Fruit fly (Drosophila melanogaster) whole organism, embryonic: ENCODE measurements around the gene fmt.

ENCODE experiments used
- Antp ChIP-seq: fragments of 200-800 bp; sonication (Bioruptor generic); optimal IDR thresholded peaks from 3 replicates; lab custom pipeline; 2016; ENCODE audit warnings: missing biosample characterization, missing genetic modification characterization
- Awh ChIP-seq: fragments of 200-800 bp; sonication (Bioruptor generic); IDR thresholded peaks from 2 replicates; pipeline ENCODE4, ENCODE4 v1.3.6; 2022; ENCODE audit warnings: missing biosample characterization, missing genetic modification characterization
- CG10321 ChIP-seq: fragments of 200-800 bp; sonication (Bioruptor generic); IDR thresholded peaks from 2 replicates; pipeline ENCODE4 v1.3.6; 2022; ENCODE audit warnings: missing biosample characterization, missing genetic modification characterization
- CG11247 ChIP-seq: fragments of 200-800 bp; sonication (Bioruptor generic); IDR thresholded peaks from 2 replicates; pipeline ENCODE4 v1.3.6; 2022; ENCODE audit warnings: missing biosample characterization, missing genetic modification characterization
- CG11456 ChIP-seq: fragments of 200-800 bp; sonication (Bioruptor generic); IDR thresholded peaks from 3 replicates; pipeline ENCODE4 v1.3.6; 2022; ENCODE audit warnings: missing biosample characterization, missing genetic modification characterization
- CG12942 ChIP-seq: fragments of 200-800 bp; sonication (Bioruptor generic); optimal IDR thresholded peaks from 3 replicates; lab custom pipeline; 2016; ENCODE audit warnings: missing biosample characterization, missing genetic modification characterization
- CG14667 ChIP-seq: fragments of 200-800 bp; sonication (Bioruptor generic); IDR thresholded peaks from 2 replicates; pipeline ENCODE4 v1.3.6; 2022; ENCODE audit warnings: missing biosample characterization, missing genetic modification characterization
- CG17361 ChIP-seq: fragments of 200-800 bp; sonication (Bioruptor generic); IDR thresholded peaks from 3 replicates; pipeline ENCODE4 v1.3.6; 2022; ENCODE audit warnings: missing biosample characterization, missing genetic modification characterization
- CG18599 ChIP-seq: fragments of 200-800 bp; sonication (Bioruptor generic); optimal IDR thresholded peaks from 3 replicates; lab custom pipeline; 2017; ENCODE audit warnings: missing biosample characterization, missing genetic modification characterization, mild to moderate bottlenecking, moderate library complexity, missing genetic modification reagents
- CG31441 ChIP-seq: fragments of 200-800 bp; sonication (Bioruptor generic); IDR thresholded peaks from 2 replicates; pipeline ENCODE4 v1.3.6; 2022; ENCODE audit warnings: missing biosample characterization, missing genetic modification characterization
- CG32772 ChIP-seq: fragments of 200-800 bp; sonication (Bioruptor generic); IDR thresholded peaks from 2 replicates; pipeline ENCODE4 v1.3.6; 2022; ENCODE audit warnings: missing biosample characterization, missing genetic modification characterization
- CG34376 ChIP-seq: fragments of 200-800 bp; sonication (Bioruptor generic); optimal IDR thresholded peaks from 2 replicates; lab custom pipeline; 2018; ENCODE audit warnings: missing biosample characterization, mild to moderate bottlenecking, missing genetic modification characterization
- CG4404 ChIP-seq: fragments of 200-800 bp; sonication (Bioruptor generic); IDR thresholded peaks from 2 replicates; pipeline ENCODE4 v1.3.6; 2022; ENCODE audit warnings: missing biosample characterization, missing genetic modification characterization
- CG7987 ChIP-seq: fragments of 200-800 bp; sonication (Bioruptor generic); optimal IDR thresholded peaks from 2 replicates; lab custom pipeline; 2018; ENCODE audit warnings: missing biosample characterization, mild to moderate bottlenecking, missing genetic modification characterization, moderate library complexity
- CG9215 ChIP-seq: fragments of 200-800 bp; sonication (Bioruptor generic); IDR thresholded peaks from 2 replicates; pipeline ENCODE4 v1.3.6; 2022; ENCODE audit warnings: missing biosample characterization, missing genetic modification characterization
- E2f2 ChIP-seq: fragments of 200-800 bp; sonication (Bioruptor generic); IDR thresholded peaks from 2 replicates; pipeline ENCODE4 v1.3.6; 2022; ENCODE audit warnings: missing biosample characterization, missing genetic modification characterization
- Ets97D ChIP-seq: fragments of 200-800 bp; sonication (Bioruptor generic); optimal IDR thresholded peaks from 3 replicates; lab custom pipeline; 2016; ENCODE audit warnings: missing biosample characterization, missing genetic modification characterization
- H2.0 ChIP-seq: fragments of 200-800 bp; sonication (Bioruptor generic); IDR thresholded peaks from 2 replicates; pipeline ENCODE4 v1.3.6; 2022; ENCODE audit warnings: missing biosample characterization, missing genetic modification characterization
- HLH3B ChIP-seq: fragments of 200-800 bp; sonication (Bioruptor generic); IDR thresholded peaks from 2 replicates; pipeline ENCODE4 v1.3.6; 2022; ENCODE audit warnings: missing biosample characterization, missing genetic modification characterization
- Hsf ChIP-seq: fragments of 200-800 bp; sonication (Bioruptor generic); optimal IDR thresholded peaks from 3 replicates; lab custom pipeline; 2016; ENCODE audit warnings: missing biosample characterization, missing genetic modification characterization
- MBD-R2 ChIP-seq: fragments of 200-800 bp; sonication (Bioruptor generic); IDR thresholded peaks from 2 replicates; pipeline ENCODE4 v1.3.6; 2022; ENCODE audit warnings: missing biosample characterization, missing genetic modification characterization
- NC2α ChIP-seq: fragments of 200-800 bp; sonication (Bioruptor generic); optimal IDR thresholded peaks from 2 replicates; lab custom pipeline; 2016; ENCODE audit warnings: missing biosample characterization, missing genetic modification characterization
- NfI ChIP-seq: fragments of 200-800 bp; sonication (Bioruptor generic); optimal IDR thresholded peaks from 3 replicates; lab custom pipeline; 2018; ENCODE audit warnings: missing biosample characterization, mild to moderate bottlenecking, missing genetic modification characterization, moderate library complexity
- Optix ChIP-seq: fragments of 200-800 bp; sonication (Bioruptor generic); IDR thresholded peaks from 3 replicates; pipeline ENCODE4 v1.3.6; 2022; ENCODE audit warnings: missing biosample characterization, missing genetic modification characterization
- Pdp1 ChIP-seq, 2 experiments: fragments of 200-800 bp; sonication (Bioruptor generic); optimal IDR thresholded peaks; 3 replicates each; lab custom pipeline; 2016; ENCODE audit warnings: missing biosample characterization in 2 of 2, missing genetic modification characterization in 2 of 2, mild to moderate bottlenecking in 1 of 2, moderate library complexity in 1 of 2
- Poxn ChIP-seq: fragments of 200-800 bp; sonication (Bioruptor generic); IDR thresholded peaks from 2 replicates; pipeline ENCODE4 v1.3.6; 2022; ENCODE audit warnings: missing biosample characterization, missing genetic modification characterization
- Sox100B ChIP-seq: fragments of 200-800 bp; sonication (Bioruptor generic); optimal IDR thresholded peaks from 3 replicates; lab custom pipeline; 2018; ENCODE audit warnings: missing biosample characterization, mild to moderate bottlenecking, missing genetic modification characterization
- Spps ChIP-seq: fragments of 200-800 bp; sonication (Bioruptor generic); optimal IDR thresholded peaks from 2 replicates; lab custom pipeline; 2018; ENCODE audit warnings: missing biosample characterization, mild to moderate bottlenecking, missing genetic modification characterization
- chm ChIP-seq: fragments of 200-800 bp; sonication (Bioruptor generic); IDR thresholded peaks from 2 replicates; pipeline ENCODE4 v1.3.6; 2022; ENCODE audit warnings: missing biosample characterization, missing genetic modification characterization
- crol ChIP-seq: fragments of 200-800 bp; sonication (Bioruptor generic); IDR thresholded peaks from 2 replicates; pipeline ENCODE4 v1.3.6; 2022; ENCODE audit warnings: missing biosample characterization, missing genetic modification characterization
- danr ChIP-seq: fragments of 200-800 bp; sonication (Bioruptor generic); IDR thresholded peaks from 2 replicates; pipeline ENCODE4 v1.3.6; 2022; ENCODE audit warnings: missing biosample characterization, missing genetic modification characterization
- dmrt99B ChIP-seq: fragments of 200-800 bp; sonication (Bioruptor generic); optimal IDR thresholded peaks from 2 replicates; lab custom pipeline; 2018; ENCODE audit warnings: missing biosample characterization, mild to moderate bottlenecking, missing genetic modification characterization, moderate library complexity
- dpn ChIP-seq, 2 experiments: fragments of 200-800 bp; sonication (Bioruptor generic); optimal IDR thresholded peaks; 3 replicates each; lab custom pipeline; 2016; ENCODE audit warnings: missing biosample characterization in 2 of 2, missing genetic modification characterization in 2 of 2
- dysf ChIP-seq: fragments of 200-800 bp; sonication (Bioruptor generic); IDR thresholded peaks from 3 replicates; pipeline ENCODE4 v1.3.6; 2022; ENCODE audit warnings: missing biosample characterization, missing genetic modification characterization
- eve ChIP-seq, 2 experiments: fragments of >200 bp; optimal IDR thresholded peaks; 2 replicates each; lab custom pipeline; 2017; ENCODE audit warnings: missing biosample characterization in 2 of 2, missing genetic modification characterization in 2 of 2
- hkb ChIP-seq, 2 experiments: fragments of 200-800 bp in 1 of 2; fragments of >200 bp in 1 of 2; sonication (Bioruptor generic) in 1 of 2; IDR thresholded peaks in 1 of 2; optimal IDR thresholded peaks in 1 of 2; 2 replicates each; pipeline versions ENCODE4 v1.3.6 to Lab custom; 2017 to 2022; ENCODE audit warnings: missing biosample characterization in 1 of 2, missing genetic modification characterization in 1 of 2
- klu ChIP-seq: fragments of 200-800 bp; sonication (Bioruptor generic); IDR thresholded peaks from 2 replicates; pipeline ENCODE4 v1.3.6; 2022; ENCODE audit warnings: missing biosample characterization, missing genetic modification characterization
- lilli ChIP-seq: fragments of 200-800 bp; sonication (Bioruptor generic); optimal IDR thresholded peaks from 3 replicates; lab custom pipeline; 2016; ENCODE audit warnings: missing biosample characterization, missing genetic modification characterization
- lola ChIP-seq, 3 experiments: fragments of >200 bp in 2 of 3; fragments of 200-800 bp in 1 of 3; sonication (Bioruptor generic) in 1 of 3; optimal IDR thresholded peaks; 2 replicates each; lab custom pipeline; 2017 to 2019; ENCODE audit warnings: missing biosample characterization in 3 of 3, missing genetic modification characterization in 3 of 3, mild to moderate bottlenecking in 1 of 3, moderate library complexity in 1 of 3
- ranshi ChIP-seq: fragments of 200-800 bp; sonication (Bioruptor generic); IDR thresholded peaks from 2 replicates; pipeline ENCODE4 v1.3.6; 2022; ENCODE audit warnings: missing biosample characterization, missing genetic modification characterization
- rib ChIP-seq: fragments of 200-800 bp; sonication (Bioruptor generic); IDR thresholded peaks from 2 replicates; pipeline ENCODE4 v1.3.6; 2022; ENCODE audit warnings: missing biosample characterization, missing genetic modification characterization
- shn ChIP-seq: fragments of 200-800 bp; sonication (Bioruptor generic); optimal IDR thresholded peaks from 3 replicates; lab custom pipeline; 2016; ENCODE audit warnings: missing biosample characterization, missing genetic modification characterization
- sim ChIP-seq: fragments of 200-800 bp; sonication (Bioruptor generic); IDR thresholded peaks from 2 replicates; pipeline ENCODE4 v1.3.6; 2022; ENCODE audit warnings: missing biosample characterization, missing genetic modification characterization
- slbo ChIP-seq: fragments of 200-800 bp; sonication (Bioruptor generic); IDR thresholded peaks from 2 replicates; pipeline ENCODE4 v1.3.6; 2022; ENCODE audit warnings: missing biosample characterization, missing genetic modification characterization
- so ChIP-seq: fragments of 200-800 bp; sonication (Bioruptor generic); IDR thresholded peaks from 3 replicates; pipeline ENCODE4 v1.3.6; 2022; ENCODE audit warnings: missing biosample characterization, missing genetic modification characterization
- vnd ChIP-seq: fragments of 200-800 bp; sonication (Bioruptor generic); IDR thresholded peaks from 3 replicates; pipeline ENCODE4 v1.3.6; 2022; ENCODE audit warnings: missing biosample characterization, missing genetic modification characterization; ENCODE audit not compliant: partially characterized antibody
- wor ChIP-seq: fragments of 200-800 bp; sonication (Bioruptor generic); IDR thresholded peaks from 2 replicates; pipeline ENCODE4 v1.3.6; 2022; ENCODE audit warnings: missing biosample characterization, missing genetic modification characterization

The fmt gene

DNA sequence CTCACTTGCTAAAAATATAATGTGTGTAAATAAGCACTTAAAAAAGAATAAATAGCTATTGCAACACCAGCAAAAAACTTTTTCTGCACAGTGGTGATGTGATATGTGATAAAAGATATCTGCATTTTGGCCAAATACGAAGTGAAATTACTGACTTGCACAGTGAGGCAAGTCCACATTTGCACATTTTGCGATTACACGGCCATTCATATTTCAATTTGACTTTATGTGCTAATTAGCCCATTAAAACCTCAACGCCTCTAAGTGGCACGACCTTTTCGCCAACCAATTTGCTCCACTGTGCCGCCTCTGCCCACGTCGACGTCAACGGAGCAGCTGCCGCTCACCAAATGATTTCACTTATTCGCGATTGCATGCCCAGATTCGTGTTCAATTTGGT lies 46.5 kb upstream of the fmt start, which contains the start of gene CG33946 (continued):
- TF ChIP-seq hkb (optimal IDR thresholded peaks at IDR 0.05; lab: Kevin White, UChicago): no peak
- TF ChIP-seq hkb (GFP tag; IDR thresholded peaks at IDR 0.05; lab: Robert Waterston, UW): peak; percentile 24; the same call in 1 of the 2 replicates
- TF ChIP-seq wor (GFP tag; lab: Robert Waterston, UW): no peak
- TF ChIP-seq ranshi (GFP tag; lab: Robert Waterston, UW): peak; percentile 64; the same call in 1 of the 2 replicates
- TF ChIP-seq Spps (tag; lab: Kevin White, UChicago): no peak
- peak; percentile 26; the same call in 1 of the 2 replicates for TF ChIP-seq CG32772
- TF ChIP-seq H2.0 (GFP tag; lab: Robert Waterston, UW): peak; percentile 36; the same call in 1 of the 2 replicates
- peak; percentile 57; the same call in 1 of the 3 replicates for TF ChIP-seq Optix (GFP tag; lab: Robert Waterston, UW)
- TF ChIP-seq NfI: peak; percentile 21
- TF ChIP-seq CG34376 (GFP tag; lab: Kevin White, UChicago): no peak
- no peak for TF ChIP-seq so (GFP tag; lab: Robert Waterston, UW)
- TF ChIP-seq dmrt99B (tag; lab: Kevin White, UChicago): no peak
- TF ChIP-seq Hsf (GFP tag; lab: Kevin White, UChicago): peak; percentile 25
- TF ChIP-seq CG31441 (GFP tag; lab: Robert Waterston, UW): no peak
- TF ChIP-seq dpn (GFP tag; optimal IDR thresholded peaks at IDR 0.05; lab: Kevin White, UChicago): peak in 1 of 2 experiments; percentile 40
- TF ChIP-seq dysf: peak; percentile 24; the same call in 1 of the 3 replicates
- TF ChIP-seq Poxn (GFP tag; lab: Robert Waterston, UW): no peak
- TF ChIP-seq Ets97D (GFP tag; lab: Kevin White, UChicago): no peak
- TF ChIP-seq E2f2: no peak
- peak; percentile 34; the same call in 1 of the 2 replicates for TF ChIP-seq CG9215 (GFP tag; lab: Robert Waterston, UW)
- no peak for TF ChIP-seq Sox100B
- TF ChIP-seq shn (GFP tag; lab: Kevin White, UChicago): peak; percentile 25
- no peak for TF ChIP-seq CG10321 (GFP tag; lab: Robert Waterston, UW)
- peak; percentile 51 for TF ChIP-seq slbo (GFP tag; lab: Robert Waterston, UW)
- no peak for TF ChIP-seq MBD-R2 (GFP tag; lab: Robert Waterston, UW)
- peak; percentile 13 for TF ChIP-seq lilli (GFP tag; lab: Kevin White, UChicago)
- peak; percentile 8 for TF ChIP-seq Antp
- TF ChIP-seq CG18599: no peak
- no peak for TF ChIP-seq CG11247 (GFP tag; lab: Robert Waterston, UW)
- no peak for TF ChIP-seq CG12942
- TF ChIP-seq NC2α (GFP tag; lab: Kevin White, UChicago): no peak
- TF ChIP-seq rib (GFP tag; lab: Robert Waterston, UW): no peak
- 0 out of 2 replicates have a peak, but pooled peaks have one; percentile 5 for TF ChIP-seq CG14667 (GFP tag; lab: Robert Waterston, UW)
- no peak for TF ChIP-seq sim (GFP tag; lab: Robert Waterston, UW)
- peak in 1 of 3 experiments; percentile 13 for TF ChIP-seq lola (GFP tag; optimal IDR thresholded peaks at IDR 0.05; lab: Kevin White, UChicago)
- 0 out of 2 replicates have a peak, but pooled peaks have one; percentile 15 for TF ChIP-seq danr
- peak; percentile 61; the same call in 1 of the 3 replicates for TF ChIP-seq CG11456 (GFP tag; lab: Robert Waterston, UW)
- TF ChIP-seq klu: 0 out of 2 replicates have a peak, but pooled peaks have one; percentile 15
- peak in 1 of 2 experiments; percentile 8 for TF ChIP-seq Pdp1 (GFP tag; optimal IDR thresholded peaks at IDR 0.05; lab: Kevin White, UChicago)
- TF ChIP-seq CG4404 (GFP tag; lab: Robert Waterston, UW): peak; percentile 54
- TF ChIP-seq eve (GFP tag; optimal IDR thresholded peaks at IDR 0.05; lab: Kevin White, UChicago): peak in 1 of 2 experiments; percentile 15
- TF ChIP-seq Awh (GFP tag; lab: Robert Waterston, UW): 0 out of 2 replicates have a peak, but pooled peaks have one; percentile 8
- TF ChIP-seq HLH3B: 0 out of 2 replicates have a peak, but pooled peaks have one; percentile 42
- TF ChIP-seq CG17361 (GFP tag; lab: Robert Waterston, UW): 0 out of 3 replicates have a peak, but pooled peaks have one; percentile 22
- TF ChIP-seq chm (GFP tag; lab: Robert Waterston, UW): 0 out of 2 replicates have a peak, but pooled peaks have one; percentile 23
- no peak for TF ChIP-seq crol (GFP tag; lab: Robert Waterston, UW)
- TF ChIP-seq vnd (GFP tag; lab: Robert Waterston, UW): 0 out of 3 replicates have a peak, but pooled peaks have one; percentile 18
- TF ChIP-seq CG7987 (GFP tag; lab: Kevin White, UChicago): no peak
